Worm (Caenorhabditis elegans): ENCODE results near the gene C54C6.7.

- no peak for TF ChIP-seq R02D3.7 (tag; optimal IDR thresholded peaks at IDR 0.05)
- no peak for TF ChIP-seq zip-2 (tag; optimal IDR thresholded peaks at IDR 0.05)
- TF ChIP-seq aha-1 (tag), result peak; percentile 65
- no peak for TF ChIP-seq pha-4 (GFP tag; IDR thresholded peaks at IDR 0.05)
- TF ChIP-seq pha-4 (tag; optimal IDR thresholded peaks at IDR 0.05), result no peak
- TF ChIP-seq lin-13 (GFP tag; optimal IDR thresholded peaks at IDR 0.05), result peak; percentile 18
- no peak for TF ChIP-seq fos-1 (tag; optimal IDR thresholded peaks at IDR 0.05)
- TF ChIP-seq nhr-111 (GFP tag; optimal IDR thresholded peaks at IDR 0.05), result no peak
- no peak for TF ChIP-seq nhr-10 (tag; optimal IDR thresholded peaks at IDR 0.05)
- TF ChIP-seq dpl-1 (GFP tag; optimal IDR thresholded peaks at IDR 0.05), result peak; percentile 31
- TF ChIP-seq nhr-11 (tag; optimal IDR thresholded peaks at IDR 0.05), result no peak
- no peak for TF ChIP-seq pqm-1 (tag; optimal IDR thresholded peaks at IDR 0.05)
These were observed 14.2 kb downstream of the C54C6.7 start for ce11 chrIII:3532035-3532434.

All from whole organism, L4 larva.